Fruit fly (Drosophila melanogaster) whole organism: ENCODE data around the gene Miga.

Source experiments
- CG8478 ChIP-seq: fragments of >200 bp; optimal IDR thresholded peaks from 2 replicates; lab custom pipeline; 2018; ENCODE audit warnings: inconsistent platforms
- Dll ChIP-seq: fragments of >200 bp; optimal IDR thresholded peaks from 2 replicates; lab custom pipeline; 2017
- EcR ChIP-seq, 2 experiments: fragments of >200 bp; optimal IDR thresholded peaks; 2 replicates each; lab custom pipeline; 2017; ENCODE audit warnings: missing biosample characterization in 2 of 2, missing genetic modification characterization in 2 of 2, missing genetic modification reagents in 2 of 2
- psq ChIP-seq: fragments of >200 bp; optimal IDR thresholded peaks from 2 replicates; lab custom pipeline; 2017

DNA sequence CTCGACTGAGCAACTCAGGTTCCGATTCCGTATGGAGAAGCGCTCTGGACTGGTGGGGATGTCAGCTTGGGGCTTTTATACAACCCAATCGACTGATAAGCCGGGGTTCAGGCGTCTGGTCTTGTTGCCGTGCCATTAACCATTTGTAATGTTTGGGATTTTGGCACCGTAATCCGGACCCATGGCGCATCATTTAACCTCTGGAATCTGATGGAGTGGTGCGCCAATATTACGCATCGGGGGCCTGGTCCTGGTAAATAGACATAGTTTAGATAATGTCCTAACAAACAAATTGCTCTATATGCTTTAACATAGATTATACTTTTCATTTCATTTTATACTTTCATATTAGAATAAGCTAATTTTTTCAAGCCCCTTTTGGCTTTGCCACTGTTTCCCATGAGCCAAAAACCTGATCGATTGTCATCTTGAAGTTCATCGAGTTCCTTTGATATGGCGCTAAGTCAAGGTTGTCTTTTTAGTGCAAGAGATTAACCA is 31.4 kb upstream of the Miga start, which contains the start of gene CG12116:
- no peak for TF ChIP-seq CG8478 (lab: Kevin White, UChicago)
- no peak for TF ChIP-seq psq
- TF ChIP-seq EcR (GFP tag; optimal IDR thresholded peaks at IDR 0.05; lab: Kevin White, UChicago) = no peak
- no peak for TF ChIP-seq Dll
